Fruit fly (Drosophila melanogaster): Measurements from ENCODE around the gene CG10864.

CG10864 gene

dm6 chr3R:18438827-18439717 is 27.6 kb upstream of the CG10864 start (continued):
- TF ChIP-seq ac (GFP tag; optimal IDR thresholded peaks at IDR 0.05) (no peak), PHDP (tag; optimal IDR thresholded peaks at IDR 0.05) (peak; percentile 63), Bdp1 (GFP tag; optimal IDR thresholded peaks at IDR 0.05) (peak; percentile 27), CG1233 (GFP tag; optimal IDR thresholded peaks at IDR 0.05) (peak; percentile 43), BEAF-32 (GFP tag; optimal IDR thresholded peaks at IDR 0.05) (no peak), CG2712 (tag; optimal IDR thresholded peaks at IDR 0.05) (peak; percentile 6), ATbp (GFP tag; optimal IDR thresholded peaks at IDR 0.05) (peak; percentile 79), CG13624 (GFP tag; optimal IDR thresholded peaks at IDR 0.05) (peak; percentile 13), CG18764 (GFP tag; optimal IDR thresholded peaks at IDR 0.05) (peak; percentile 54), CG1647 (GFP tag; optimal IDR thresholded peaks at IDR 0.05) (peak; percentile 34), Dip3 (GFP tag; optimal IDR thresholded peaks at IDR 0.05) (no peak), seq (GFP tag; IDR thresholded peaks at IDR 0.05) (peak; percentile 56), CG10431 (GFP tag; optimal IDR thresholded peaks at IDR 0.05) (peak; percentile 63), lilli (GFP tag; optimal IDR thresholded peaks at IDR 0.05) (peak; percentile 52), CG7372 (GFP tag; IDR thresholded peaks at IDR 0.05) (0 out of 2 replicates have a peak, but pooled peaks have one; percentile 12), CG10209 (GFP tag; optimal IDR thresholded peaks at IDR 0.05) (peak; percentile 45), CG30403 (GFP tag; optimal IDR thresholded peaks at IDR 0.05) (peak; percentile 55), NC2α (GFP tag; optimal IDR thresholded peaks at IDR 0.05) (peak; percentile 44), Ets65A (GFP tag) (no peak), CG9932 (GFP tag; IDR thresholded peaks at IDR 0.05) (peak; percentile 44; the same call in 1 of the 2 replicates), Neu2 (GFP tag; optimal IDR thresholded peaks at IDR 0.05; ENCODE audit: borderline replicate concordance) (no peak), CG10959 (GFP tag; IDR thresholded peaks at IDR 0.05) (peak; percentile 31; the same call in 1 of the 2 replicates), E2f1 (GFP tag; IDR thresholded peaks at IDR 0.05) (peak; percentile 14), CG2120 (GFP tag; optimal IDR thresholded peaks at IDR 0.05) (peak; percentile 77), hth (optimal IDR thresholded peaks at IDR 0.05) (no peak), so (GFP tag; IDR thresholded peaks at IDR 0.05) (peak; percentile 66; the same call in 1 of the 3 replicates), Dref (GFP tag; IDR thresholded peaks at IDR 0.05) (no peak), CG9437 (GFP tag; optimal IDR thresholded peaks at IDR 0.05) (peak; percentile 39), unpg (GFP tag; optimal IDR thresholded peaks at IDR 0.05) (peak; percentile 47), sens (GFP tag) (peak; percentile 91), odd (GFP tag; optimal IDR thresholded peaks at IDR 0.05) (peak; percentile 65), fd64A (GFP tag; optimal IDR thresholded peaks at IDR 0.05) (peak; percentile 78), lov (optimal IDR thresholded peaks at IDR 0.05) (no peak), lov (GFP tag; IDR thresholded peaks at IDR 0.05) (no peak), CG8924 (tag; optimal IDR thresholded peaks at IDR 0.05) (peak; percentile 38), gsb-n (tag; optimal IDR thresholded peaks at IDR 0.05) (peak; percentile 38), CG12104 (GFP tag; optimal IDR thresholded peaks at IDR 0.05) (peak; percentile 59), ci (GFP tag; IDR thresholded peaks at IDR 0.05) (0 out of 3 replicates have a peak, but pooled peaks have one; percentile 37), al (GFP tag; IDR thresholded peaks at IDR 0.05) (peak; percentile 32; the same call in 1 of the 2 replicates), mirr (GFP tag; optimal IDR thresholded peaks at IDR 0.05) (peak; percentile 93), Hmx (GFP tag; optimal IDR thresholded peaks at IDR 0.05) (no peak), HLH54F (GFP tag; optimal IDR thresholded peaks at IDR 0.05) (peak; percentile 20), Drgx (GFP tag; IDR thresholded peaks at IDR 0.05) (peak; percentile 18; the same call in 1 of the 2 replicates), scrt (GFP tag; optimal IDR thresholded peaks at IDR 0.05) (peak; percentile 40), CG17829 (tag; optimal IDR thresholded peaks at IDR 0.05) (peak; percentile 9), ato (GFP tag; IDR thresholded peaks at IDR 0.05; ENCODE audit: partially characterized antibody) (no peak), Oli (tag; optimal IDR thresholded peaks at IDR 0.05) (peak; percentile 64), Blimp-1 (GFP tag; optimal IDR thresholded peaks at IDR 0.05) (peak; percentile 45), Optix (GFP tag; IDR thresholded peaks at IDR 0.05) (peak; percentile 42; the same call in 1 of the 3 replicates)

Data from whole organism, embryonic.